Worm (Caenorhabditis elegans): ENCODE measurements around the gene F53F4.7.

F53F4.7 gene

DNA sequence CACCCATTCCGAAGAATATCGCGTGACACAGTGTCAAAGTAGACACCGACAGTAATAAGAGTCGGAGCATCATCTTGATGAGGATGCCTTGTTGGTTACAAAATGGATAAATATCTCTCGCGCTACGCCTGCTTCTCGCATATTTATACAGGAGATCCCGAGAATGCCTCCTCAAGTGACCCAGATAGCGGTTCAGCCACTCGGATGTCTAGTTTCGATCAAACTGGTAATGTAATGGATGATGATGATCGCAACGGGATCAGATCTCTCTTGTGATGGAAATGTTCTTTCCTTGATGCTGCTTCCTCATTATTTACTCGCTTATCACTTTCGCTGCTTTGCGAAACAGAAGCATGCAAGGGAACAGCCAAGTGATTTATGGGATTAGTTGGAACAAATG, 49.9 kb downstream of the F53F4.7 start, which contains the start of gene grl-17:
Gene grl-17, minus strand, starts transcription at position 101 of the 400 bp plus-strand sequence.
- no peak for TF ChIP-seq mdl-1 (tag; optimal IDR thresholded peaks at IDR 0.05)
- no peak for TF ChIP-seq nhr-28 (tag; optimal IDR thresholded peaks at IDR 0.05)
- no peak for TF ChIP-seq nhr-237 (tag; optimal IDR thresholded peaks at IDR 0.05)

DNA sequence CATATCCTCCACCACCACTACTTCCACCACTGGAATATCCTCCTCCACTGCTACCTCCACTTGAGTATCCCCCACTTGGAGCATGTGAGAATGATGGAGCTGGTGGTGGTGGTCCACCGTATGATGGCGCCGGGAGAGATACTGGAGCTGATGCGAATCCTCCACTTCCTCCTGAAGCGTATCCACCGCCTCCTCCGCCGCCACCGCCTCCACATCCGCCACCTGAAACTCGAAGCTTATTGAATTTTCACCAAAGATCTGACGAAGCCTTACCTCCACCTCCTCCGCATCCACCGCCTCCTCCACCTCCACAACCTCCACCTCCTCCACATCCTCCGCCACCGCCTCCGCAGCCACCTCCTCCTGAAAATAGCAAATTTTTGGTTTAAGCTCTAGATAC, 51.0 kb downstream of the F53F4.7 start:
- TF ChIP-seq jun-1 (tag; optimal IDR thresholded peaks at IDR 0.05): no peak
- TF ChIP-seq ama-1 (optimal IDR thresholded peaks at IDR 0.05): no peak
- TF ChIP-seq fkh-10 (GFP tag; optimal IDR thresholded peaks at IDR 0.05): no peak
- no peak for TF ChIP-seq elt-1 (tag; optimal IDR thresholded peaks at IDR 0.05)
- TF ChIP-seq nhr-67 (tag; optimal IDR thresholded peaks at IDR 0.05): no peak
- TF ChIP-seq R02D3.7 (tag; optimal IDR thresholded peaks at IDR 0.05): no peak
- TF ChIP-seq nhr-25 (tag; optimal IDR thresholded peaks at IDR 0.05): no peak
- no peak for TF ChIP-seq eor-1 (tag; optimal IDR thresholded peaks at IDR 0.05)
- no peak for TF ChIP-seq mdl-1 (tag; optimal IDR thresholded peaks at IDR 0.05)
- no peak for TF ChIP-seq hmg-11 (tag; optimal IDR thresholded peaks at IDR 0.05)
- no peak for TF ChIP-seq unc-62 (GFP tag; optimal IDR thresholded peaks at IDR 0.05)
- TF ChIP-seq ceh-16 (tag; optimal IDR thresholded peaks at IDR 0.05): no peak
- TF ChIP-seq nhr-28 (tag; optimal IDR thresholded peaks at IDR 0.05): no peak
- TF ChIP-seq skn-1 (tag; optimal IDR thresholded peaks at IDR 0.05): no peak
- TF ChIP-seq fos-1 (tag; optimal IDR thresholded peaks at IDR 0.05): no peak
- no peak for TF ChIP-seq ztf-11 (tag; optimal IDR thresholded peaks at IDR 0.05)
- TF ChIP-seq pha-4 (tag; optimal IDR thresholded peaks at IDR 0.05): no peak

Data from whole organism, L3 larva.